Worm (Caenorhabditis elegans) whole organism, L1 larva: ENCODE data around the gene msp-38.

Experiments
- alr-1 ChIP-seq: fragments of 200-800 bp; sonication (Bioruptor generic); optimal IDR thresholded peaks from 2 replicates; lab custom pipeline; 2018; ENCODE audit warnings: borderline replicate concordance, mild to moderate bottlenecking, missing genetic modification characterization, missing compliant biosample characterization
- ces-1 ChIP-seq: fragments of 150-350 bp; optimal IDR thresholded peaks from 2 replicates; lab custom pipeline; 2014; ENCODE audit warnings: missing biosample characterization, missing genetic modification reagents, missing genetic modification characterization
- egl-27 ChIP-seq, 2 experiments: fragments of 150-350 bp in 1 of 2; sonication (generic microtip); optimal IDR thresholded peaks; 3 replicates each; lab custom pipeline; 2017 to 2018; ENCODE audit warnings: missing biosample characterization in 2 of 2, missing genetic modification characterization in 2 of 2, missing genetic modification reagents in 2 of 2
- elt-3 ChIP-seq, 6 experiments: fragments of 150-350 bp in 1 of 6; sonication (generic microtip); optimal IDR thresholded peaks; 2 replicates each; lab custom pipeline; 2017 to 2018; ENCODE audit warnings: missing biosample characterization in 6 of 6, missing genetic modification characterization in 6 of 6, inconsistent platforms in 1 of 6
- fos-1 ChIP-seq: fragments of 150-350 bp; optimal IDR thresholded peaks from 2 replicates; lab custom pipeline; 2014; ENCODE audit warnings: missing biosample characterization, missing genetic modification characterization
- lir-3 ChIP-seq: sonication (generic microtip); optimal IDR thresholded peaks from 2 replicates; lab custom pipeline; 2016; ENCODE audit warnings: mild to moderate bottlenecking, missing genetic modification characterization, moderate library complexity, missing compliant biosample characterization; ENCODE audit not compliant: poor library complexity
- lsy-2 ChIP-seq, 2 experiments: fragments of 150-350 bp; optimal IDR thresholded peaks; 2 replicates each; lab custom pipeline; 2014; ENCODE audit warnings: missing biosample characterization in 2 of 2, missing genetic modification characterization in 2 of 2
- nhr-11 ChIP-seq: fragments of 150-350 bp; optimal IDR thresholded peaks from 2 replicates; lab custom pipeline; 2014; ENCODE audit warnings: missing biosample characterization, missing genetic modification characterization
- pqm-1 ChIP-seq: sonication (generic microtip); optimal IDR thresholded peaks from 3 replicates; lab custom pipeline; 2017; ENCODE audit warnings: missing biosample characterization, missing genetic modification characterization
- unc-86 ChIP-seq: sonication (generic microtip); optimal IDR thresholded peaks from 2 replicates; lab custom pipeline; 2016; ENCODE audit warnings: missing genetic modification characterization, missing compliant biosample characterization

DNA sequence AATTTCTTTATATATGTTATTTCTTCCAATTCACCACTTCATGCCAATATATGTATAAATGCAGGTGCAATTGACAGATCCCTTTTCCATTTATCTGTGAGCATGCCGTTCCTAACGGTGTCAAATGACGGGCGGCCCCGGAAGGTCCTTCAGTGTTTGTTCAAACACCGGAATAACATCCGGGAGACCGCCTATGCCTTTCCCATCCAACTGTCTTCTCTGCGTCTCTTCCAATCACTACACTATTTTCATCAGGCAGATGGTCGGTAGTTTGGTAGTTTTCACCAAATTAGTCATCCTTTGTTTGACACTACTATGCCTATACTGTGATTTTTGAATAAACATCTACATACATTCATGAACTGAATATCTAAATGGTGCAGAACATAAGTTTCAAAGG is 47.0 kb upstream of the msp-38 start:
- no peak for TF ChIP-seq lsy-2 (tag; optimal IDR thresholded peaks at IDR 0.05; lab: Kevin White, UChicago)
- no peak for TF ChIP-seq fos-1
- TF ChIP-seq egl-27 (tag; optimal IDR thresholded peaks at IDR 0.05; lab: Kevin White, UChicago): no peak
- TF ChIP-seq alr-1 (tag; lab: Kevin White, UChicago): no peak
- TF ChIP-seq pqm-1: no peak
- TF ChIP-seq lir-3 (tag; lab: Kevin White, UChicago): no peak
- no peak for TF ChIP-seq ces-1 (GFP tag; lab: Kevin White, UChicago)
- no peak for TF ChIP-seq elt-3 (tag; optimal IDR thresholded peaks at IDR 0.05; lab: Kevin White, UChicago)
- no peak for TF ChIP-seq unc-86 (tag; lab: Kevin White, UChicago)
- no peak for TF ChIP-seq nhr-11 (tag; lab: Kevin White, UChicago)
